Fruit fly (Drosophila melanogaster) whole organism, adult: Measurements from ENCODE around the gene CG7423.

Source experiments
- CG11617 ChIP-seq: fragments of 200-800 bp; sonication (Bioruptor generic); optimal IDR thresholded peaks from 2 replicates; lab custom pipeline; 2017; ENCODE audit warnings: mild to moderate bottlenecking, missing biosample characterization, missing genetic modification reagents, missing genetic modification characterization
- CG12768 ChIP-seq: fragments of 200-800 bp; sonication (Bioruptor generic); optimal IDR thresholded peaks from 2 replicates; lab custom pipeline; 2017; ENCODE audit warnings: missing biosample characterization, missing genetic modification characterization, mild to moderate bottlenecking, moderate library complexity, missing genetic modification reagents
- CG14711 ChIP-seq: fragments of 200-800 bp; sonication (Bioruptor generic); optimal IDR thresholded peaks from 2 replicates; lab custom pipeline; 2018; ENCODE audit warnings: missing biosample characterization, mild to moderate bottlenecking, missing genetic modification characterization, moderate library complexity
- CG1620 ChIP-seq: fragments of 200-800 bp; sonication (Bioruptor generic); optimal IDR thresholded peaks from 2 replicates; lab custom pipeline; 2016; ENCODE audit warnings: missing biosample characterization, missing genetic modification characterization
- CG33017 ChIP-seq: fragments of 200-800 bp; sonication (Bioruptor generic); optimal IDR thresholded peaks from 2 replicates; lab custom pipeline; 2018; ENCODE audit warnings: missing biosample characterization, mild to moderate bottlenecking, missing genetic modification characterization, moderate library complexity
- CG5204 ChIP-seq: fragments of 200-800 bp; sonication (Bioruptor generic); optimal IDR thresholded peaks from 2 replicates; lab custom pipeline; 2016; ENCODE audit warnings: missing biosample characterization, missing genetic modification characterization
- CG7045 ChIP-seq: fragments of 200-800 bp; sonication (Bioruptor generic); optimal IDR thresholded peaks from 2 replicates; lab custom pipeline; 2017; ENCODE audit warnings: missing biosample characterization, mild to moderate bottlenecking, missing genetic modification characterization
- CG7101 ChIP-seq: fragments of 200-800 bp; sonication (Bioruptor generic); optimal IDR thresholded peaks from 2 replicates; lab custom pipeline; 2018; ENCODE audit warnings: missing biosample characterization, mild to moderate bottlenecking, missing genetic modification characterization, moderate library complexity
- Clk ChIP-seq: fragments of 200-800 bp; sonication (Bioruptor generic); optimal IDR thresholded peaks from 2 replicates; lab custom pipeline; 2017; ENCODE audit warnings: missing biosample characterization, missing genetic modification characterization
- Crg-1 ChIP-seq: fragments of 200-800 bp; sonication (Bioruptor generic); optimal IDR thresholded peaks from 2 replicates; lab custom pipeline; 2016; ENCODE audit warnings: missing biosample characterization, missing genetic modification characterization
- Hr96 ChIP-seq: fragments of 200-800 bp; sonication (Bioruptor generic); optimal IDR thresholded peaks from 2 replicates; lab custom pipeline; 2016; ENCODE audit warnings: missing biosample characterization, missing genetic modification characterization
- Mnt ChIP-seq: fragments of 200-800 bp; sonication (Bioruptor generic); optimal IDR thresholded peaks from 2 replicates; lab custom pipeline; 2016; ENCODE audit warnings: missing biosample characterization, mild to moderate bottlenecking, missing genetic modification characterization
- bab1 ChIP-seq: fragments of 200-800 bp; sonication (Bioruptor generic); optimal IDR thresholded peaks from 3 replicates; lab custom pipeline; 2019; ENCODE audit warnings: missing biosample characterization, mild to moderate bottlenecking, missing genetic modification characterization, moderate library complexity
- cic ChIP-seq: fragments of 200-800 bp; sonication (Bioruptor generic); optimal IDR thresholded peaks from 2 replicates; lab custom pipeline; 2017; ENCODE audit warnings: missing biosample characterization, mild to moderate bottlenecking, missing genetic modification characterization, moderate library complexity
- cnc ChIP-seq, 2 experiments: fragments of >200 bp; optimal IDR thresholded peaks; 2 replicates each; lab custom pipeline; 2017
- kay ChIP-seq: fragments of 200-800 bp; sonication (Bioruptor generic); peaks from one replicate; lab custom pipeline; 2016; ENCODE audit warnings: missing biosample characterization, missing genetic modification characterization, borderline replicate concordance
- ovo ChIP-seq: fragments of 200-800 bp; sonication (Bioruptor generic); optimal IDR thresholded peaks from 2 replicates; lab custom pipeline; 2016; ENCODE audit warnings: missing biosample characterization, missing genetic modification characterization
- pad ChIP-seq: fragments of 200-800 bp; sonication (Bioruptor generic); optimal IDR thresholded peaks from 3 replicates; lab custom pipeline; 2017; ENCODE audit warnings: missing biosample characterization, missing genetic modification characterization, mild to moderate bottlenecking, moderate library complexity, missing genetic modification reagents
- tj ChIP-seq: fragments of 200-800 bp; sonication (Bioruptor generic); optimal IDR thresholded peaks from 3 replicates; lab custom pipeline; 2017; ENCODE audit warnings: missing biosample characterization, mild to moderate bottlenecking, missing genetic modification characterization, moderate library complexity
- toe ChIP-seq: fragments of 200-800 bp; sonication (Bioruptor generic); optimal IDR thresholded peaks from 2 replicates; lab custom pipeline; 2016; ENCODE audit warnings: missing biosample characterization, missing genetic modification characterization

CG7423 gene

DNA sequence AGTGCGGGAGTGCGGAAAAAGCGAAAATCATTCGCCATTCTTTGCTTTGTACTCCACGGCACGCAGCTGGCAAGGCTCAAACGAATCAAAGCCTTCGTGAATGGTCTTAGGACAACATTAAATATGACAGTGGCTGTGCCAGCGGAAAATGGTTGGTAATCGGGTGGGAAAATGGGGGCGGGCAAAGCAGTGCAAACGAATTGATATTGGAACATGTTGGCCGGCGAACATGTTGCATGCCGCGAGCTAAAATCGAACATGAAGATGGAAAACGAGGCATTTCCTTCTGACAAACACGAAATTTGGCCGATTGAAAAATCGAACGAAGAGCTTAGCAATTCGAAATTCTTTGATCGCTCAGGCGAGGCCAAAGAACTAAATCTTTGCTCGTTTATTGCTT is 13.1 kb upstream of the CG7423 start:
- TF ChIP-seq toe (GFP tag; lab: Kevin White, UChicago) (no peak), CG5204 (no peak), pad (GFP tag; lab: Kevin White, UChicago) (no peak), Clk (GFP tag; lab: Kevin White, UChicago) (no peak), CG12768 (GFP tag; lab: Kevin White, UChicago) (no peak), Mnt (GFP tag; lab: Kevin White, UChicago) (no peak), Hr96 (no peak), CG11617 (GFP tag; lab: Kevin White, UChicago) (no peak), ovo (GFP tag; lab: Kevin White, UChicago) (no peak), CG1620 (GFP tag; lab: Kevin White, UChicago) (no peak)

DNA sequence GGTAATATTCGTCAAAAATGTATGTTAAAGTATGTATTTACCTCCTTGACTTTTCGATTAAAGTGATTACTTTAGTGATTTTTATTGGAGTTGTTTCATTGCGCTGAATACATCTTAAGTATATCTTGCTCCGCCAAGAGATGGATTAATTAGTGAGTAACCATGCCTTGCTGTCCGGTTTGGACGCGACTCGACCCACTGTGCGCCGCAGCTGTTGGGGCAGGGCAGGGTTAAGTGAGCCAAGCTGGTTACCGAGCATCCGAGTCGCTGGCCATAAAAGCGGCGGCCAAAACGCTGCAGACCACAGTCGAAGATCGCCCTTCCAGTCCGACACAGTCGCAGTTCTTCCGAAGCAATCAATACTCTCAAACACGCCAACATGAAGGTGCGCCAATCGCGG is 1.7 kb downstream of the CG7423 start, which contains the start of gene CG14191:
CG14191 (plus strand) TSS at position 301 of the 400 bp plus-strand sequence.
- TF ChIP-seq Crg-1 (no peak), cnc (optimal IDR thresholded peaks at IDR 0.05; lab: Kevin White, UChicago) (no peak)

DNA sequence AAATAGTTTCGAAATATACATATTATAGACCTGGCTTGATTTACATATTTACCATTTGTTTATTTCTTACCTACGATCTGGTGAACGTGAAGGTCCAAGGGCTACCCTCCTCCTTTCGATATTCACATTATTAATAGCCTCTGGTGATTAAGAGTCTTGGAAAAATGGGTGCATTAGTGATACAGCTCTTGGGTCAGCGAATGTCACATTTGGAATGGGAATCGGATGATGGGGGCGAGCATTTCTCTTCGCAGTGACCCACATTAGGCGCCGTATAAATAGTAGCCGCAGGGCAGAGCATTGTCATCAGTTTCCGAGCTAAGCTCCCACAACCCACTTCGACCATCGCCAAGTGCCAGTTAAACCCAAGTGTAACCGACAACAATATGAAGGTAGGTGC is 5.7 kb downstream of the CG7423 start, which contains the start of gene CG7406:
CG7406 (plus strand) TSS at position 301 of the 400 bp plus-strand sequence.
- TF ChIP-seq Clk (GFP tag; lab: Kevin White, UChicago) = no peak
- TF ChIP-seq tj (GFP tag; lab: Kevin White, UChicago) = no peak
- no peak for TF ChIP-seq Mnt (GFP tag; lab: Kevin White, UChicago)
- no peak for TF ChIP-seq CG7101
- no peak for TF ChIP-seq CG11617 (GFP tag; lab: Kevin White, UChicago)
- no peak for TF ChIP-seq toe (GFP tag; lab: Kevin White, UChicago)
- no peak for TF ChIP-seq CG33017 (tag; lab: Kevin White, UChicago)
- TF ChIP-seq bab1 (GFP tag; lab: Kevin White, UChicago) = no peak
- TF ChIP-seq CG5204 = no peak
- no peak for TF ChIP-seq cnc (optimal IDR thresholded peaks at IDR 0.05; lab: Kevin White, UChicago)
- no peak for TF ChIP-seq CG14711 (tag; lab: Kevin White, UChicago)
- no peak for TF ChIP-seq cic (GFP tag; lab: Kevin White, UChicago)
- no peak for TF ChIP-seq CG7045 (GFP tag; lab: Kevin White, UChicago)
- no peak for TF ChIP-seq Crg-1

DNA sequence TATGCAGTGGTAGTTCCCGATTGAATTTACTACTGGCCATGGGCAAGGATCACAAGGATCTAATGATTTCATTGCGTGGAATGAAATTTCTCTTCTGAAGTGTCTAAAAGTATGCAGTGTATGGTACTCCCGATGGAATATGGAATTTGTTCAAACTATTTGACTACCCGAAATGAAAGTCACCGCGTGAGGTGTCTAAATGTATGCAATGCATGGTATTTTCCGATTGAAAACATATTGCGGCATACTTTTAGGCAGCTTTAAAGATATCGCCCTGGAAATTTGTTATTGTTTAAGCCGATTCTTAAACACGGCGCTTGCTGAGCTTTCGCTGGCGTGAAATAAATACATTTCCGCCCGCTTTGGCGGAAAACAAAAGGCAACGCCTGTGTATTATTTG is 8.5 kb downstream of the CG7423 start:
- TF ChIP-seq tj (GFP tag; lab: Kevin White, UChicago) (no peak), CG7045 (GFP tag; lab: Kevin White, UChicago) (no peak), CG1620 (GFP tag; lab: Kevin White, UChicago) (no peak), CG33017 (tag; lab: Kevin White, UChicago) (no peak), pad (GFP tag; lab: Kevin White, UChicago) (no peak), cic (GFP tag; lab: Kevin White, UChicago) (no peak), cnc (optimal IDR thresholded peaks at IDR 0.05; lab: Kevin White, UChicago) (no peak), ovo (GFP tag; lab: Kevin White, UChicago) (no peak), Mnt (GFP tag; lab: Kevin White, UChicago) (no peak), Clk (GFP tag; lab: Kevin White, UChicago) (no peak), bab1 (GFP tag; lab: Kevin White, UChicago) (no peak), CG12768 (GFP tag; lab: Kevin White, UChicago) (no peak)

DNA sequence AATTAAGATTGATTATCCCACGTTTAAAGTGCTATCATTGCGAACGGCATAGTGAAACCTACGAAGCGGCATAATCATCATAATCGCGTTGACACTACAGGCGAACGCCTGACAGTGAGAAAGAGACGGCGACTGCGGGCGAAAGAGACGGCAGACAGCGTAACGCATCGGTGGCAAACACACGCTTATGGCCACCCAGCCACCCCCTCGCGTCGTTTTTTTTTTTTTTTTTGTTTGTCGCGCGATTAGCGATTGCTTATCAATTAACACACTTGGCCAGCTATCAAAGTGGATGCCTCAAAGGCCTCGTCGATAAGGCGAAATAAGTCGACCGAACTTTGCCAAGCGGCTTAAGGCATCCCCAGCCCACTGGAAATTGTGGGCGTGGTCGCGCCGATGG is 9.2 kb downstream of the CG7423 start:
- no peak for TF ChIP-seq toe (GFP tag; lab: Kevin White, UChicago)
- TF ChIP-seq tj (GFP tag; lab: Kevin White, UChicago) = no peak
- TF ChIP-seq pad (GFP tag; lab: Kevin White, UChicago) = no peak
- no peak for TF ChIP-seq cic (GFP tag; lab: Kevin White, UChicago)
- no peak for TF ChIP-seq ovo (GFP tag; lab: Kevin White, UChicago)
- no peak for TF ChIP-seq kay (GFP tag; lab: Kevin White, UChicago)
- no peak for TF ChIP-seq Mnt (GFP tag; lab: Kevin White, UChicago)
- TF ChIP-seq CG11617 (GFP tag; lab: Kevin White, UChicago) = no peak
- no peak for TF ChIP-seq CG14711 (tag; lab: Kevin White, UChicago)

DNA sequence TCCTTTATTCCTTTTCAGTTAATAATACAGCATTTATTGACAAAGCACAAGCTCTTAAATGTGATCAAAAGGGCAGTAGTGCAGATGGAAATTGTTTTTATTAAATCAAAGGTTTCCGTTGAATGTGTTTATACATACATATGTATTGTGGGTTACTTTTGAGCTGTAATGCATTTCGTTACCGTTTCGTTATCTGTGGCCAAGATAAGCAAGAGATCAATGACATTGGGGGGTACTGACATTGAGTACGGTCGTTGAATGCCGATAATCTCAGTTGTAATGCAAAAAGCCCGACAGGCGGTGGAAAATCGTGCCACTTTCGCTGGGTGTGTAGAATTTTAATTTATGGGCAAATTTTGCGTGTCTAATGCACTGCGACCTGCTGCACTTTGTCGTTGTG is 10.1 kb downstream of the CG7423 start:
- TF ChIP-seq CG7101 = no peak

dm6 chrX:19068873-19069272 is 14.2 kb downstream of the CG7423 start, which contains the start of gene CG34330:
TSS of gene CG34330 (minus strand) at chrX:19068973.
- TF ChIP-seq CG7101 (no peak), Mnt (GFP tag; lab: Kevin White, UChicago) (no peak), toe (GFP tag; lab: Kevin White, UChicago) (no peak), CG11617 (GFP tag; lab: Kevin White, UChicago) (no peak), CG14711 (tag; lab: Kevin White, UChicago) (no peak), ovo (GFP tag; lab: Kevin White, UChicago) (no peak), CG1620 (GFP tag; lab: Kevin White, UChicago) (no peak)
